Worm (Caenorhabditis elegans) whole organism, L3 larva: ENCODE measurements around the gene lgc-34.
"Not testable (repeated sequence)": the region's sequence is repeated elsewhere in the genome, so short reads cannot be mapped to it uniquely, and the experiment has no call there.

Experiments
- R02D3.7 ChIP-seq: fragments of 150-350 bp; optimal IDR thresholded peaks from 2 replicates; lab custom pipeline; 2014; ENCODE audit warnings: missing biosample characterization, missing genetic modification characterization
- ceh-16 ChIP-seq: sonication (generic microtip); optimal IDR thresholded peaks from 2 replicates; lab custom pipeline; 2017; ENCODE audit warnings: missing biosample characterization, missing genetic modification characterization
- ceh-28 ChIP-seq: fragments of 150-350 bp; optimal IDR thresholded peaks from 2 replicates; lab custom pipeline; 2014; ENCODE audit warnings: missing biosample characterization, missing genetic modification reagents, missing genetic modification characterization
- egl-27 ChIP-seq: sonication (generic microtip); optimal IDR thresholded peaks from 4 replicates; lab custom pipeline; 2017; ENCODE audit warnings: missing biosample characterization, missing genetic modification reagents, missing genetic modification characterization
- elt-1 ChIP-seq: fragments of 150-350 bp; optimal IDR thresholded peaks from 2 replicates; lab custom pipeline; 2014; ENCODE audit warnings: missing biosample characterization, missing genetic modification characterization
- elt-2 ChIP-seq: sonication (generic microtip); optimal IDR thresholded peaks from 2 replicates; lab custom pipeline; 2016; ENCODE audit warnings: missing genetic modification reagents, mild to moderate bottlenecking, missing genetic modification characterization, missing compliant biosample characterization
- eor-1 ChIP-seq, 2 experiments: fragments of 150-350 bp; optimal IDR thresholded peaks; 2 replicates each; lab custom pipeline; 2014 to 2018; ENCODE audit warnings: missing biosample characterization in 2 of 2, missing genetic modification characterization in 2 of 2
- fkh-10 ChIP-seq: sonication (generic microtip); optimal IDR thresholded peaks from 2 replicates; lab custom pipeline; 2017; ENCODE audit warnings: missing biosample characterization, missing genetic modification reagents, missing genetic modification characterization
- fkh-2 ChIP-seq: fragments of 150-350 bp; optimal IDR thresholded peaks from 2 replicates; lab custom pipeline; 2014; ENCODE audit warnings: missing biosample characterization, missing genetic modification reagents, missing genetic modification characterization
- hmg-11 ChIP-seq: sonication (generic microtip); optimal IDR thresholded peaks from 2 replicates; lab custom pipeline; 2016; ENCODE audit warnings: missing genetic modification characterization, missing compliant biosample characterization
- jun-1 ChIP-seq: fragments of 150-350 bp; optimal IDR thresholded peaks from 2 replicates; lab custom pipeline; 2014; ENCODE audit warnings: missing biosample characterization, missing genetic modification reagents, missing genetic modification characterization
- lin-15B ChIP-seq: fragments of 150-350 bp; optimal IDR thresholded peaks from 2 replicates; lab custom pipeline; 2014; ENCODE audit warnings: missing biosample characterization, missing genetic modification characterization
- lin-39 ChIP-seq: fragments of 150-350 bp; optimal IDR thresholded peaks from 2 replicates; lab custom pipeline; 2018; ENCODE audit warnings: missing biosample characterization, missing genetic modification reagents, missing genetic modification characterization
- mdl-1 ChIP-seq: fragments of 150-350 bp; optimal IDR thresholded peaks from 2 replicates; lab custom pipeline; 2014; ENCODE audit warnings: missing biosample characterization, missing genetic modification characterization
- nfya-1 ChIP-seq: sonication (generic microtip); optimal IDR thresholded peaks from 2 replicates; lab custom pipeline; 2017; ENCODE audit warnings: missing genetic modification characterization, mild to moderate bottlenecking, missing compliant biosample characterization, antibody characterized with exemption, moderate library complexity; ENCODE audit not compliant: insufficient read depth
- nhr-11 ChIP-seq: fragments of 150-350 bp; optimal IDR thresholded peaks from 2 replicates; lab custom pipeline; 2014; ENCODE audit warnings: missing biosample characterization, missing genetic modification characterization
- nhr-23 ChIP-seq: fragments of 150-350 bp; optimal IDR thresholded peaks from 2 replicates; lab custom pipeline; 2014; ENCODE audit warnings: missing biosample characterization, missing genetic modification reagents, missing genetic modification characterization
- nhr-237 ChIP-seq: fragments of 150-350 bp; optimal IDR thresholded peaks from 2 replicates; lab custom pipeline; 2014; ENCODE audit warnings: missing biosample characterization, missing genetic modification characterization
- nhr-28 ChIP-seq: fragments of 150-350 bp; optimal IDR thresholded peaks from 2 replicates; lab custom pipeline; 2014; ENCODE audit warnings: missing biosample characterization, missing genetic modification characterization
- nhr-67 ChIP-seq: fragments of 150-350 bp; optimal IDR thresholded peaks from 2 replicates; lab custom pipeline; 2014; ENCODE audit warnings: missing biosample characterization, missing genetic modification characterization
- pha-4 ChIP-seq: fragments of 150-350 bp; optimal IDR thresholded peaks from 2 replicates; lab custom pipeline; 2014; ENCODE audit warnings: missing biosample characterization, missing genetic modification reagents, missing genetic modification characterization
- pqm-1 ChIP-seq: fragments of 150-350 bp; optimal IDR thresholded peaks from 2 replicates; lab custom pipeline; 2017; ENCODE audit warnings: missing biosample characterization, missing genetic modification characterization, inconsistent platforms
- skn-1 ChIP-seq: fragments of 150-350 bp; optimal IDR thresholded peaks from 2 replicates; lab custom pipeline; 2014; ENCODE audit warnings: missing biosample characterization, missing genetic modification characterization
- snpc-4 ChIP-seq: fragments of 150-350 bp; optimal IDR thresholded peaks from 2 replicates; lab custom pipeline; 2014; ENCODE audit warnings: missing biosample characterization, missing genetic modification characterization
- unc-39 ChIP-seq: sonication (generic microtip); optimal IDR thresholded peaks from 4 replicates; lab custom pipeline; 2017; ENCODE audit warnings: missing biosample characterization, missing genetic modification characterization
- zag-1 ChIP-seq: fragments of 150-350 bp; optimal IDR thresholded peaks from 2 replicates; lab custom pipeline; 2014; ENCODE audit warnings: missing biosample characterization, missing genetic modification characterization

Gene lgc-34

ce11 chrII:508603-509002, 17.8 kb upstream of the lgc-34 start:
- no peak for TF ChIP-seq fkh-2 (tag; lab: Kevin White, UChicago)
- no peak for TF ChIP-seq nhr-11 (tag; lab: Kevin White, UChicago)
- TF ChIP-seq hmg-11 (tag; lab: Kevin White, UChicago): no peak
- TF ChIP-seq nhr-28 (tag; lab: Kevin White, UChicago): no peak
- TF ChIP-seq mdl-1 (tag; lab: Kevin White, UChicago): no peak
- TF ChIP-seq ceh-16: no peak
- no peak for TF ChIP-seq ceh-28
- TF ChIP-seq jun-1: no peak

ce11 chrII:509230-509629, 17.1 kb upstream of the lgc-34 start, which contains the start of gene srh-105:
Gene srh-105, minus strand, starts transcription at chrII:509330.
- no peak for TF ChIP-seq nhr-11 (tag; lab: Kevin White, UChicago)
- TF ChIP-seq egl-27: no peak
- TF ChIP-seq jun-1: no peak
- no peak for TF ChIP-seq skn-1

- no peak for TF ChIP-seq hmg-11 (tag; lab: Kevin White, UChicago)
- TF ChIP-seq elt-1 (tag; lab: Kevin White, UChicago): peak; percentile 70
These were observed 14.4 kb upstream of the lgc-34 start for ce11 chrII:511968-512367.

ce11 chrII:512630-513029, 13.7 kb upstream of the lgc-34 start:
- TF ChIP-seq lin-39 (tag; lab: Kevin White, UChicago) (peak; percentile 4), R02D3.7 (no peak), lin-15B (tag; lab: Kevin White, UChicago) (no peak), elt-1 (tag; lab: Kevin White, UChicago) (peak; percentile 53)

- TF ChIP-seq nhr-28 (tag; lab: Kevin White, UChicago) (no peak), nfya-1 (tag; lab: Kevin White, UChicago) (peak; percentile 94)
These were observed 10.6 kb upstream of the lgc-34 start, which contains the start of gene mab-9 for ce11 chrII:515765-516164. Gene mab-9, plus strand, starts transcription at chrII:516024.

- TF ChIP-seq elt-2 (peak; percentile 83), pha-4 (peak; percentile 7), nhr-67 (tag; lab: Kevin White, UChicago) (no peak), pqm-1 (tag; lab: Kevin White, UChicago) (peak; percentile 82), zag-1 (tag; lab: Kevin White, UChicago) (no peak)
- TF ChIP-seq, all 47 proteins: peak for 3
These were observed 4.7 kb upstream of the lgc-34 start for ce11 chrII:521720-522119.

- no peak for TF ChIP-seq lin-39 (tag; lab: Kevin White, UChicago)
- no peak for TF ChIP-seq eor-1 (tag; optimal IDR thresholded peaks at IDR 0.05; lab: Kevin White, UChicago)
- no peak for TF ChIP-seq elt-2
- TF ChIP-seq snpc-4 (tag; lab: Kevin White, UChicago): no peak
- TF ChIP-seq pha-4: no peak
- TF ChIP-seq mdl-1 (tag; lab: Kevin White, UChicago): no peak
These were observed 4.1 kb upstream of the lgc-34 start, which contains the start of gene slc-36.2 for ce11 chrII:522302-522701. Gene slc-36.2, plus strand, starts transcription at chrII:522602.

- TF ChIP-seq nhr-23; unc-39 (tag; lab: Kevin White, UChicago); jun-1: not testable (repeated sequence)
These were observed 8.9 kb downstream of the lgc-34 start, which contains the start of gene T27A1.3 for ce11 chrII:535226-535625. Gene T27A1.3, plus strand, starts transcription at chrII:535526.

ce11 chrII:536775-537174, 10.4 kb downstream of the lgc-34 start, which contains the start of gene T27A1.2:
Gene T27A1.2, minus strand, starts transcription at chrII:536875.
- no peak for TF ChIP-seq fkh-10 (GFP tag; lab: Kevin White, UChicago)
- TF ChIP-seq ceh-28: no peak
- no peak for TF ChIP-seq nhr-237 (tag; lab: Kevin White, UChicago)
